Worm (Caenorhabditis elegans): ENCODE data around the gene ZC443.1.

ZC443.1 gene

DNA sequence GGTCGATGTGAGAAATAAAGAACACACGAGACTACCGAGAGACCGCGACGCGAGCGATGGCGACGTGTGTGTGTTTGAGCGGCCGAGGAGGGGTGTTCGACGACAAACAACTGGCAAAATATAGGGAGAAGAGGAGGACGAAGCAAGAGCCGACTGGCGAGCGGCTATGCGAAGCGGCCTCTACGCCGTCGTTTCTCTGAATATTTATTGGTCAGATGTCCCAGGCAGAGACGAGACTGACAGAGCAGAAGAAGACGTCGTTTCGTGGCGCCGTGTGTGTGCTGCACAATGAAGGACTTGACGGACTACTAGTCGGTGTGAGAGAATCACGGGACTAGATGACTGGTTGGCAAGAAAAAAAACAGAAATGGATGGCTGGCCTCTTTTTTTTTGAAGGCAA is 9.3 kb upstream of the ZC443.1 start (continued):
- no peak for TF ChIP-seq sma-3 (GFP tag; optimal IDR thresholded peaks at IDR 0.05)

DNA sequence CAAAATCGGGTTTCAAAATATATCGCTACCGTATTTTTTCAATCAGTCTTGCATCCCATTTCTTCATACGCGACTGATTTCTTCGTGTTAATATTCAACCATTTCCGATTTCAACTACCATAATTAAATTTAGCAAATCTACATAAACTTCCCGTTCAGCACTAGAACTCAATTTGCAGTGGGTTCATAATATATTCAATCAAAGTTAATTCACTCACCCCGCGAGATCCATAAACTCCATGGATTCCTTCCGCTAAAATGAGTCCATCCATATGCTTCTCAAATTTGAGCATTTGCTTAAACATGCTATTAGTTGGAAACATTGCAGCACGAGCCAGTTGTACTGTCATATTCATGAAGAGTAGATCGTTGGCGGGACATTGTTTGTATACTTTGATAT is 8.6 kb upstream of the ZC443.1 start:
- TF ChIP-seq nhr-11 (tag; optimal IDR thresholded peaks at IDR 0.05) (no peak), egl-27 (tag; optimal IDR thresholded peaks at IDR 0.05) (no peak), lin-13 (GFP tag; optimal IDR thresholded peaks at IDR 0.05) (no peak)

DNA sequence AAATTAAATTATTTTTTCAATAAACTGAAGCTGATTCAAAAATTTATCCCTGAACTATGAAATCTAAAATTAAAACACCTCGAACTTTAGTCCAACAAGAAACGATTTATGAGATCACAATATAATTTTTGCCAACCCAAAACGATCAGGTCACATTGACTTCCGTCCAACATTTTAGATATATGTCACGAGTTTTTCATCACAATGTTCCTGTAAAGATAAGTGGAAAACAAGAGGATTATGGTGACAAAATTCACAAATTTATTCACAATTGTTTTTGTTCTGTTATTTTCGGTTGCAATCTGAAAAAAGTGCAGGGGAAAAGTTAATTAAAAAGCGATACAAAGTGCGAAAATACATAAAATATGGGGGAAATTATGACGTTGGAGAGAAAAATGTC is 6.8 kb upstream of the ZC443.1 start:
- TF ChIP-seq unc-55 (GFP tag; optimal IDR thresholded peaks at IDR 0.05), result no peak
- TF ChIP-seq ama-1 (optimal IDR thresholded peaks at IDR 0.05), result no peak
- peak; percentile 10 for TF ChIP-seq ztf-4 (tag; optimal IDR thresholded peaks at IDR 0.05)
- TF ChIP-seq lin-39 (tag; optimal IDR thresholded peaks at IDR 0.05), result no peak
- TF ChIP-seq ceh-16 (tag; optimal IDR thresholded peaks at IDR 0.05), result no peak
- no peak for TF ChIP-seq mdl-1 (tag; optimal IDR thresholded peaks at IDR 0.05)
- no peak for TF ChIP-seq snpc-4 (tag; optimal IDR thresholded peaks at IDR 0.05)
- no peak for TF ChIP-seq nhr-237 (tag; optimal IDR thresholded peaks at IDR 0.05)
- TF ChIP-seq sem-4 (tag; optimal IDR thresholded peaks at IDR 0.05), result peak; percentile 19

DNA sequence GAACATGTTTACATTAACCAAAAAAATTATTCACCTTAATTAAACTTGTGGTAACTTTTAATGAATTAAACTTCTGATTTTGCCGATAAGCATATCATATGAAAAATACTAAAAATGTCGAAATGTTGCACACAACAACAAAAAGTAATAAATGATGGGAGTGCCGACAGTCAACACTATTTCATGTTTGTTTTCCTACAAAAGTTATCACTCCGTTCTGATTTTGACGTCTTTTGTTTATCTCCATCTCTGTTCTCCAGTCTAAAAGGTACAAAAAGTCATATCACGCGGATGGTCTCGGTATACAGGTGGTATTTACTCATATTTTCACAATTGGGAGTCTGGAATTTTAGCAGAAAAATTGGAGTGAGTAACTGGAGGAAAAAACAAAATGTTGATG is 5.5 kb upstream of the ZC443.1 start:
- TF ChIP-seq elt-1 (tag; optimal IDR thresholded peaks at IDR 0.05) (no peak), gmeb-1 (tag; optimal IDR thresholded peaks at IDR 0.05) (no peak), sma-3 (GFP tag; optimal IDR thresholded peaks at IDR 0.05) (no peak)

DNA sequence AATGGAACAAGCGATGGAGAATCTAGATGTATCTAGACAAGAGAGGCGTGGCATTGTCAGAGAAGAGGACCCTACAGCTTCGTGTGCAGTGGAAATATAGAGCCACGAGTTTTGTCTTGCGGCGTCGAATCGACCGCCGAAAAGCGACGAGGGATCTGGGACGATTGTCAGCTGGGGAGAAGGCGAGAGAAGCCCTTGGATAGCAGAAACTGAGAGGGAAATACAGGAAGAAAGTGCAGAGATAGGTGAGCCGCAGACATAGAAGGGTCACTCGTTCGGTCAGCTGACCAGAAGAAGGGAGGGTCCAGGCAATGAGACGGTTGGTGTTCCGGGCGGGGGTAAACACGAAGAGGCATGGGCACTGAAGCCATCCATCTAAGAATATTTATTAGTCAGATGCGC is 4.6 kb upstream of the ZC443.1 start:
- TF ChIP-seq gmeb-1 (tag; optimal IDR thresholded peaks at IDR 0.05) (peak; percentile 12), Y55F3AM.14 (GFP tag; optimal IDR thresholded peaks at IDR 0.05) (peak; percentile 69), unc-39 (tag; optimal IDR thresholded peaks at IDR 0.05) (peak; percentile 4), alr-1 (tag; optimal IDR thresholded peaks at IDR 0.05) (no peak), nhr-237 (tag; optimal IDR thresholded peaks at IDR 0.05) (no peak), lin-13 (GFP tag; optimal IDR thresholded peaks at IDR 0.05) (peak; percentile 40), nhr-6 (tag; optimal IDR thresholded peaks at IDR 0.05) (no peak), nhr-23 (tag; optimal IDR thresholded peaks at IDR 0.05) (no peak), F13H6.1 (tag; optimal IDR thresholded peaks at IDR 0.05) (peak; percentile 91), sem-4 (tag; optimal IDR thresholded peaks at IDR 0.05) (peak; percentile 60), nhr-21 (tag; optimal IDR thresholded peaks at IDR 0.05) (no peak), skn-1 (tag; optimal IDR thresholded peaks at IDR 0.05) (no peak), ceh-16 (tag; optimal IDR thresholded peaks at IDR 0.05) (no peak), mdl-1 (tag; optimal IDR thresholded peaks at IDR 0.05) (peak; percentile 14 to 65), aly-2 (tag; optimal IDR thresholded peaks at IDR 0.05) (no peak), lsy-2 (tag; optimal IDR thresholded peaks at IDR 0.05) (peak in 1 of 2 experiments; percentile 79), C34F6.9 (tag; optimal IDR thresholded peaks at IDR 0.05) (peak; percentile 88), mbf-1 (tag; optimal IDR thresholded peaks at IDR 0.05) (no peak), unc-55 (GFP tag; optimal IDR thresholded peaks at IDR 0.05) (peak; percentile 42), ZK546.5 (tag; optimal IDR thresholded peaks at IDR 0.05) (no peak), ceh-82 (tag; optimal IDR thresholded peaks at IDR 0.05) (no peak), ztf-11 (tag; optimal IDR thresholded peaks at IDR 0.05) (no peak), ama-1 (optimal IDR thresholded peaks at IDR 0.05) (no peak), nhr-10 (tag; optimal IDR thresholded peaks at IDR 0.05) (no peak), ztf-4 (tag; optimal IDR thresholded peaks at IDR 0.05) (peak; percentile 63), egl-27 (tag; optimal IDR thresholded peaks at IDR 0.05) (peak; percentile 64), nhr-25 (tag; optimal IDR thresholded peaks at IDR 0.05) (no peak), nhr-12 (tag; optimal IDR thresholded peaks at IDR 0.05) (no peak), snpc-4 (tag; optimal IDR thresholded peaks at IDR 0.05) (peak; percentile 55), blmp-1 (tag; optimal IDR thresholded peaks at IDR 0.05; ENCODE audit: insufficient read depth) (no peak), elt-1 (tag; optimal IDR thresholded peaks at IDR 0.05) (no peak), elt-3 (tag; optimal IDR thresholded peaks at IDR 0.05) (no peak), dmd-4 (tag; optimal IDR thresholded peaks at IDR 0.05) (no peak), unc-62 (GFP tag; optimal IDR thresholded peaks at IDR 0.05) (no peak), crh-2 (tag; optimal IDR thresholded peaks at IDR 0.05) (peak; percentile 7), sma-9 (GFP tag; optimal IDR thresholded peaks at IDR 0.05) (peak; percentile 87), sma-9 (tag; optimal IDR thresholded peaks at IDR 0.05) (no peak), peb-1 (tag; optimal IDR thresholded peaks at IDR 0.05) (no peak), nhr-77 (tag; optimal IDR thresholded peaks at IDR 0.05) (no peak), nhr-11 (tag; optimal IDR thresholded peaks at IDR 0.05) (no peak), R02D3.7 (tag; optimal IDR thresholded peaks at IDR 0.05) (no peak), fos-1 (tag; optimal IDR thresholded peaks at IDR 0.05) (no peak), sma-3 (GFP tag; optimal IDR thresholded peaks at IDR 0.05) (no peak), ztf-1 (GFP tag; conservative IDR thresholded peaks at IDR 0.05) (no peak), mab-5 (tag; optimal IDR thresholded peaks at IDR 0.05) (peak; percentile 86), lin-39 (tag; optimal IDR thresholded peaks at IDR 0.05) (peak; percentile 32)
